Worm (Caenorhabditis elegans): ENCODE data around the gene ddr-1.

ddr-1 gene

ce11 chrX:5512227-5512626 lies 51.2 kb downstream of the ddr-1 start, which contains the start of gene T23F2.3 (continued):
- TF ChIP-seq zip-2 (tag; optimal IDR thresholded peaks at IDR 0.05) (no peak), daf-12 (tag; optimal IDR thresholded peaks at IDR 0.05) (no peak)

- no peak for TF ChIP-seq lin-1 (GFP tag; IDR thresholded peaks at IDR 0.05)
- TF ChIP-seq spr-3 (GFP tag; optimal IDR thresholded peaks at IDR 0.05), result no peak
- TF ChIP-seq nhr-41 (GFP tag; IDR thresholded peaks at IDR 0.05), result no peak
- TF ChIP-seq lin-13 (GFP tag; optimal IDR thresholded peaks at IDR 0.05), result no peak
Measured at ce11 chrX:5512707-5513106, 51.7 kb downstream of the ddr-1 start.

DNA sequence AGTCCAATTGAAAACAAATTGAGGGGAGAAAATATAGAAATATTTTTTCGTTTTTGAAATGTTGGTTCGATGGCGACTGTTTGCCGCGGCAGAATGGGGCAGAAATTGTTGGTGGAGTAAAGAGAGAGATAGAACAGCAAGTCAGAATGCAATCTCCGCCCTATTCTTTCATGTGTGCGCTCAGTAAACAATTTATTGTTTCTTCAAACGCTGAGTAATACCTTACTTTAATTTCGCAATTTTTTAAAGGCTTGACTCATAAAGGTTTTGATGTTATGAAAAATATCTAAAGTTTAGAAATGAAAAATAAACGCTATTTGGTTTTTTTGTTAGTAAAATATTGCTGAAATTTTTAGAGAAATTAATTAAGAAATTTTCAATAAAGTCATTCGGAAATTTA lies 53.3 kb downstream of the ddr-1 start:
- TF ChIP-seq aly-2 (tag; optimal IDR thresholded peaks at IDR 0.05) (no peak), nhr-102 (tag; optimal IDR thresholded peaks at IDR 0.05) (no peak), daf-8 (GFP tag; IDR thresholded peaks at IDR 0.05) (no peak), nhr-6 (tag; optimal IDR thresholded peaks at IDR 0.05) (peak; percentile 14), ama-1 (optimal IDR thresholded peaks at IDR 0.05) (no peak), R02D3.7 (tag; optimal IDR thresholded peaks at IDR 0.05) (no peak), snpc-4 (tag; optimal IDR thresholded peaks at IDR 0.05) (no peak), mdl-1 (tag; optimal IDR thresholded peaks at IDR 0.05) (no peak), dve-1 (tag; optimal IDR thresholded peaks at IDR 0.05; ENCODE audit: insufficient read depth) (peak; percentile 16)

DNA sequence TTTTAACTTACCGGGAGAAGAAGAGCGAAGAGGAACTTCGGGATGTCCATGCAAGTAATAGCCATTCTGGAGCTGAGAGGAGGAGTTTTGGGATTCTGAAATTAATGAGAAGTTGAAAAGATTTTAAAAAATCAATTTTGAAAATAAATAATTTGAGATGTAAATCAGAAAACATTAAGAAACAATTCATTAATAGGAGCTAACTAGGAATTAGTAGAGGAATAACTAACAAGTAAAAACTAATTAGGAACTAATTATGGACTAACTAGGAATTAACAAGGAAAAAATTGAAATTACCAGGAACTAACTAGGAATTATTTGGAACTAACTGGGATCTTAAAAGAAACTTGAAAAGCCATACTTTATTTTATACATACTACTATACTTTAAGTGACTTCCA lies 54.0 kb downstream of the ddr-1 start, which contains the start of gene T23F2.4:
Gene T23F2.4, minus strand, starts transcription at position 101 of the 400 bp plus-strand sequence.
- TF ChIP-seq nhr-111 (GFP tag; optimal IDR thresholded peaks at IDR 0.05) (no peak), Y105C5A.15 (GFP tag; IDR thresholded peaks at IDR 0.05) (no peak), hmg-1.1 (GFP tag; IDR thresholded peaks at IDR 0.05) (no peak), zip-2 (tag; optimal IDR thresholded peaks at IDR 0.05) (no peak), jun-1 (tag; optimal IDR thresholded peaks at IDR 0.05) (no peak), nhr-10 (tag; optimal IDR thresholded peaks at IDR 0.05) (no peak), mxl-3 (GFP tag; optimal IDR thresholded peaks at IDR 0.05) (no peak), ceh-28 (tag; optimal IDR thresholded peaks at IDR 0.05) (no peak), F49E8.2 (tag; optimal IDR thresholded peaks at IDR 0.05; ENCODE audit: borderline replicate concordance) (no peak), T20F7.1 (GFP tag; optimal IDR thresholded peaks at IDR 0.05) (no peak), unc-130 (GFP tag; optimal IDR thresholded peaks at IDR 0.05) (no peak), hlh-11 (tag; optimal IDR thresholded peaks at IDR 0.05) (no peak), aly-2 (tag; optimal IDR thresholded peaks at IDR 0.05) (no peak)

ce11 chrX:5515459-5515858 lies 54.4 kb downstream of the ddr-1 start:
- TF ChIP-seq Y105C5A.15 (GFP tag; IDR thresholded peaks at IDR 0.05) (no peak), hmg-1.1 (GFP tag; IDR thresholded peaks at IDR 0.05) (no peak), ces-1 (GFP tag; optimal IDR thresholded peaks at IDR 0.05) (peak; percentile 76), daf-16 (GFP tag; optimal IDR thresholded peaks at IDR 0.05) (no peak), daf-16 (tag; optimal IDR thresholded peaks at IDR 0.05) (peak; percentile 28), nhr-10 (tag; optimal IDR thresholded peaks at IDR 0.05) (no peak), tag-97 (GFP tag; IDR thresholded peaks at IDR 0.05) (no peak)

- TF ChIP-seq mdl-1 (tag; optimal IDR thresholded peaks at IDR 0.05) (peak in 1 of 2 experiments; percentile 4), nhr-76 (tag; optimal IDR thresholded peaks at IDR 0.05) (no peak), hlh-30 (tag; optimal IDR thresholded peaks at IDR 0.05; ENCODE audit: insufficient read depth) (peak; percentile 65), daf-16 (GFP tag; optimal IDR thresholded peaks at IDR 0.05) (no peak), daf-16 (tag; optimal IDR thresholded peaks at IDR 0.05) (peak; percentile 47), pqm-1 (tag; optimal IDR thresholded peaks at IDR 0.05) (peak; percentile 16), unc-62 (GFP tag; optimal IDR thresholded peaks at IDR 0.05 in 1 of 2) (peak in 1 of 2 experiments; percentile 39), unc-62 (tag; optimal IDR thresholded peaks at IDR 0.05) (no peak), nhr-28 (tag; optimal IDR thresholded peaks at IDR 0.05) (peak; percentile 12), ceh-28 (tag; optimal IDR thresholded peaks at IDR 0.05) (no peak), Y5F2A.4 (GFP tag; optimal IDR thresholded peaks at IDR 0.05) (no peak), attf-4 (tag; optimal IDR thresholded peaks at IDR 0.05) (no peak), hlh-11 (tag; optimal IDR thresholded peaks at IDR 0.05) (no peak), dve-1 (tag; optimal IDR thresholded peaks at IDR 0.05; ENCODE audit: insufficient read depth) (peak; percentile 48), zip-2 (tag; optimal IDR thresholded peaks at IDR 0.05) (no peak), hif-1 (tag; optimal IDR thresholded peaks at IDR 0.05) (peak in 1 of 2 experiments; percentile 11), lin-39 (tag; optimal IDR thresholded peaks at IDR 0.05) (no peak), lir-3 (tag; optimal IDR thresholded peaks at IDR 0.05) (no peak)
Measured at ce11 chrX:5516365-5516764, 55.3 kb downstream of the ddr-1 start.
